Worm (Caenorhabditis elegans) whole organism, young adult: ENCODE results near the gene lir-2.

ENCODE experiments used
- Y56A3A.18 ChIP-seq: fragments of 200-800 bp; sonication (Bioruptor generic); IDR thresholded peaks from 2 replicates; pipeline ENCODE4 v1.3.6; 2022; ENCODE audit warnings: missing genetic modification reagents, missing genetic modification characterization, missing compliant biosample characterization
- let-526 ChIP-seq: fragments of 200-800 bp; sonication (Bioruptor generic); IDR thresholded peaks from 2 replicates; pipeline ENCODE4 v1.3.6; 2022; ENCODE audit warnings: missing genetic modification reagents, missing genetic modification characterization, missing compliant biosample characterization
- nhr-27 ChIP-seq: fragments of 200-800 bp; sonication (Bioruptor generic); optimal IDR thresholded peaks from 2 replicates; lab custom pipeline; 2018; ENCODE audit warnings: mild to moderate bottlenecking, missing genetic modification characterization, moderate library complexity, missing compliant biosample characterization
- snpc-4 ChIP-seq, 5 experiments: fragments of 150-350 bp in 1 of 5; sonication (generic microtip) in 4 of 5; optimal IDR thresholded peaks; 2 replicates each; lab custom pipeline; 2014 to 2018; ENCODE audit warnings: missing genetic modification characterization in 5 of 5, missing biosample characterization in 3 of 5, antibody characterized with exemption in 2 of 5, mild to moderate bottlenecking in 2 of 5, missing compliant biosample characterization in 2 of 5, missing genotype in 2 of 5, moderate library complexity in 2 of 5, missing genetic modification reagents in 1 of 5
- unc-62 ChIP-seq: fragments of 150-350 bp; optimal IDR thresholded peaks from 2 replicates; lab custom pipeline; 2014; ENCODE audit warnings: missing biosample characterization, missing genetic modification reagents, missing genetic modification characterization

DNA sequence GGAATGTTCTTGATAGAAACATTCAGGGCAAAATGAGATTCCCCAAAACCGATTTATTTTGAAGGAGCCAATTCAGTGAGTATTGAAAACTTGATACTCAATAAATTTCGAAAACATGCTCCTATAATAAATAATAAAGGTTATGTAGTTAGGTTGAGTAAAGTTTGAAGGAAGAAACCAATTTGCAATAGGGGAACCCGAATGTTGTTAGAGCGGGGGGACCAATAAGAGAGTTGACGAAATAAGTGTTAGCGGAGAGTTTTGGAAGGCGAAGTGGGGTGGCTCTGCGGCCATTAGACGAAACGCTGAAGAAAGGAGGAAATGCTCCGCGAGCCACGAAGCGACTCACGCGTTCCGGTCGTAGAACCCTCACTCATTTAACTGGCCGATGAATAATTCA lies 42.1 kb upstream of the lir-2 start:
- TF ChIP-seq Y56A3A.18 (GFP tag; lab: Robert Waterston, UW) (no peak), snpc-4 (GFP tag; optimal IDR thresholded peaks at IDR 0.05; lab: Kevin White, UChicago) (no peak), snpc-4 (tag; optimal IDR thresholded peaks at IDR 0.05; lab: Kevin White, UChicago) (no peak), let-526 (GFP tag; lab: Robert Waterston, UW) (no peak), unc-62 (GFP tag; lab: Kevin White, UChicago) (no peak), nhr-27 (no peak)
